Fruit fly (Drosophila melanogaster) S2 (cell line): ENCODE data around the gene Lsd-2.

Experiments used
- CG8478 ChIP-seq: fragments of >200 bp; optimal IDR thresholded peaks from 2 replicates; lab custom pipeline; 2018
- CTCF ChIP-seq, 2 experiments: fragments of >200 bp; optimal IDR thresholded peaks; 2 replicates each; lab custom pipeline; 2018

DNA sequence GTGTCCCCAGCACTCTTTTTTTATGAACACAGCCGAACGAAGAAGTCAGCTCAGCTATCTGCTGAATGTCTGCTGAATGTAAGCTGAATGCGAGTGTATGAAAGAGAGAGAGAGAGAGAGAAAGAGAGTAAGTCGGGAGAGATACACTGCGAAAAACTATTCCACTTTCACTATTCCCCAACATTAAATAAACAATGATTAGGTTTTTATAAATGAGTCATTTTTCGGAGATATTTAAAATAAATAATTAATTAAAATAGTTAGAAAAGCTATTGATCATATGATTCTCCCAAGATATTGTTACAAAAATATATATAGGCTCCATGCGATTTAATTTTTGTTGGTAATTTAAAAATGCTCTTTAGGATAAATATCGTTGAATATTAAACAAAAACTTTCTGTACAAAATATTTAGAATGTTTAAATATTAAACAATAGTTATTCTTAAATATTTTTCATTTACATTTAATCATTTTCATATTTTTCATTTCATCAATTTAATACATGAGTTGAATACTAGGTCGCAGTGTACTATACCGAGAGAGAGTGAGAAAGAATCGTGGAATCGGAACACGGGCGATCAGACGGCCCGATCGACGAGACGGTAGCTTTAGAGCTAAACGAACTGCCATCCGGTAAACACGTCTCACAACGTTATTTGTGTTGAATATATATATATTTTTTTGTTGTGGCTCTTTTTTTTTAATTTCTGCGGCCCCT, 52.0 kb downstream of the Lsd-2 start, which contains the start of gene be:
- no peak for TF ChIP-seq CG8478 (lab: Kevin White, UChicago)
- no peak for TF ChIP-seq CTCF (optimal IDR thresholded peaks at IDR 0.05; lab: Kevin White, UChicago)
